Worm (Caenorhabditis elegans) whole organism, late embryonic: ENCODE data around the gene col-33.

Experiments
- dmd-4 ChIP-seq: sonication (generic microtip); optimal IDR thresholded peaks from 2 replicates; lab custom pipeline; 2016; ENCODE audit warnings: borderline replicate concordance, missing genetic modification characterization, missing compliant biosample characterization
- pha-4 ChIP-seq: fragments of 150-350 bp; optimal IDR thresholded peaks from 2 replicates; lab custom pipeline; 2018; ENCODE audit warnings: missing biosample characterization, missing genetic modification reagents, missing genetic modification characterization

col-33 gene

ce11 chrIV:4307227-4307946 is 44.3 kb downstream of the col-33 start, which contains the start of gene set-9:
Gene set-9 (plus strand): TSS chrIV:4307896.
- TF ChIP-seq dmd-4 (no peak), pha-4 (no peak)
